Fruit fly (Drosophila melanogaster) whole organism, embryonic: Measurements from ENCODE around the gene CG1801.

Experiments
- B-H1 ChIP-seq: fragments of 200-800 bp; sonication (Bioruptor generic); IDR thresholded peaks from 3 replicates; pipeline ENCODE4 v1.3.6; 2022; ENCODE audit warnings: missing biosample characterization, missing genetic modification characterization
- CG11696 ChIP-seq: fragments of 200-800 bp; sonication (Bioruptor generic); IDR thresholded peaks from 2 replicates; pipeline ENCODE4 v1.3.6; 2022; ENCODE audit warnings: missing biosample characterization, missing genetic modification characterization
- CG12071 ChIP-seq: fragments of 200-800 bp; sonication (Bioruptor generic); optimal IDR thresholded peaks from 3 replicates; lab custom pipeline; 2018; ENCODE audit warnings: missing biosample characterization, mild to moderate bottlenecking, missing genetic modification characterization
- CG13296 ChIP-seq: fragments of 200-800 bp; sonication (Bioruptor generic); optimal IDR thresholded peaks from 3 replicates; lab custom pipeline; 2018; ENCODE audit warnings: missing biosample characterization, mild to moderate bottlenecking, missing genetic modification characterization
- CG15696 ChIP-seq: fragments of 200-800 bp; sonication (Bioruptor generic); optimal IDR thresholded peaks from 2 replicates; lab custom pipeline; 2019; ENCODE audit warnings: missing biosample characterization, mild to moderate bottlenecking, missing genetic modification characterization, moderate library complexity
- CG16815 ChIP-seq: fragments of 200-800 bp; sonication (Bioruptor generic); optimal IDR thresholded peaks from 3 replicates; lab custom pipeline; 2017; ENCODE audit warnings: missing biosample characterization, mild to moderate bottlenecking, missing genetic modification characterization
- CG17385 ChIP-seq: fragments of 200-800 bp; sonication (Bioruptor generic); optimal IDR thresholded peaks from 3 replicates; lab custom pipeline; 2018; ENCODE audit warnings: missing biosample characterization, mild to moderate bottlenecking, missing genetic modification characterization
- CG2202 ChIP-seq: fragments of 200-800 bp; sonication (Bioruptor generic); optimal IDR thresholded peaks from 2 replicates; lab custom pipeline; 2018; ENCODE audit warnings: missing biosample characterization, mild to moderate bottlenecking, missing genetic modification characterization
- CG2875 ChIP-seq: fragments of 200-800 bp; sonication (Bioruptor generic); optimal IDR thresholded peaks from 2 replicates; lab custom pipeline; 2017; ENCODE audit warnings: missing biosample characterization, mild to moderate bottlenecking, missing genetic modification characterization, missing genetic modification reagents
- CG32772 ChIP-seq: fragments of 200-800 bp; sonication (Bioruptor generic); IDR thresholded peaks from 2 replicates; pipeline ENCODE4 v1.3.6; 2022; ENCODE audit warnings: missing biosample characterization, missing genetic modification characterization
- CG4328 ChIP-seq: fragments of 200-800 bp; sonication (Bioruptor generic); optimal IDR thresholded peaks from 3 replicates; lab custom pipeline; 2017; ENCODE audit warnings: missing biosample characterization, missing genetic modification reagents, missing genetic modification characterization
- CG4707 ChIP-seq: fragments of 200-800 bp; sonication (Bioruptor generic); optimal IDR thresholded peaks from 2 replicates; lab custom pipeline; 2018; ENCODE audit warnings: missing biosample characterization, mild to moderate bottlenecking, missing genetic modification characterization, moderate library complexity
- CG6654 ChIP-seq: fragments of 200-800 bp; sonication (Bioruptor generic); optimal IDR thresholded peaks from 2 replicates; lab custom pipeline; 2017; ENCODE audit warnings: missing biosample characterization, mild to moderate bottlenecking, missing genetic modification characterization
- CG9727 ChIP-seq: fragments of 200-800 bp; sonication (Bioruptor generic); optimal IDR thresholded peaks from 3 replicates; lab custom pipeline; 2017; ENCODE audit warnings: missing biosample characterization, mild to moderate bottlenecking, missing genetic modification characterization
- CG9797 ChIP-seq: fragments of 200-800 bp; sonication (Bioruptor generic); optimal IDR thresholded peaks from 3 replicates; lab custom pipeline; 2018; ENCODE audit warnings: missing biosample characterization, mild to moderate bottlenecking, missing genetic modification characterization
- Doc3 ChIP-seq: fragments of 200-800 bp; sonication (Bioruptor generic); IDR thresholded peaks from 3 replicates; pipeline ENCODE4 v1.3.6; 2022; ENCODE audit warnings: missing biosample characterization, missing genetic modification characterization; ENCODE audit not compliant: partially characterized antibody
- Dref ChIP-seq: fragments of 200-800 bp; sonication (Bioruptor generic); IDR thresholded peaks from 2 replicates; pipeline ENCODE4 v1.3.6; 2022; ENCODE audit warnings: missing biosample characterization, missing genetic modification characterization
- GATAe ChIP-seq: fragments of 200-800 bp; sonication (Bioruptor generic); conservative IDR thresholded peaks from 2 replicates; pipeline ENCODE4 v1.3.6; 2022; ENCODE audit warnings: missing biosample characterization, missing genetic modification characterization
- H2.0 ChIP-seq: fragments of 200-800 bp; sonication (Bioruptor generic); IDR thresholded peaks from 2 replicates; pipeline ENCODE4 v1.3.6; 2022; ENCODE audit warnings: missing biosample characterization, missing genetic modification characterization
- Hey ChIP-seq: fragments of 200-800 bp; sonication (Bioruptor generic); optimal IDR thresholded peaks from 3 replicates; lab custom pipeline; 2018; ENCODE audit warnings: missing biosample characterization, mild to moderate bottlenecking, missing genetic modification characterization
- Med ChIP-seq: fragments of 200-800 bp; sonication (Bioruptor generic); peaks from one replicate; lab custom pipeline; 2016; ENCODE audit warnings: missing biosample characterization, missing genetic modification characterization, mild to moderate bottlenecking, inconsistent platforms, moderate library complexity
- Mrtf ChIP-seq: fragments of 200-800 bp; sonication (Bioruptor generic); IDR thresholded peaks from 3 replicates; pipeline ENCODE4 v1.3.6; 2022; ENCODE audit warnings: missing biosample characterization, missing genetic modification characterization
- NFAT ChIP-seq: fragments of 200-800 bp; sonication (Bioruptor generic); IDR thresholded peaks from 2 replicates; pipeline ENCODE4 v1.3.6; 2022; ENCODE audit warnings: missing biosample characterization, missing genetic modification characterization
- Neu2 ChIP-seq: fragments of 200-800 bp; sonication (Bioruptor generic); optimal IDR thresholded peaks from 3 replicates; lab custom pipeline; 2016; ENCODE audit warnings: missing biosample characterization, missing genetic modification characterization, borderline replicate concordance
- Nf-YA ChIP-seq: fragments of 200-800 bp; sonication (Bioruptor generic); IDR thresholded peaks from 2 replicates; pipeline ENCODE4 v1.3.6; 2022; ENCODE audit warnings: missing biosample characterization, missing genetic modification characterization
- Nf-YB ChIP-seq: fragments of 200-800 bp; sonication (Bioruptor generic); optimal IDR thresholded peaks from 3 replicates; lab custom pipeline; 2019; ENCODE audit warnings: missing biosample characterization, mild to moderate bottlenecking, missing genetic modification characterization, moderate library complexity
- Sin3A ChIP-seq: fragments of >200 bp; optimal IDR thresholded peaks from 2 replicates; lab custom pipeline; 2018
- Xbp1 ChIP-seq: fragments of 200-800 bp; sonication (Bioruptor generic); optimal IDR thresholded peaks from 3 replicates; lab custom pipeline; 2016; ENCODE audit warnings: missing biosample characterization, mild to moderate bottlenecking, missing genetic modification characterization
- YL-1 ChIP-seq: fragments of 200-800 bp; sonication (Bioruptor generic); optimal IDR thresholded peaks from 3 replicates; lab custom pipeline; 2017; ENCODE audit warnings: missing biosample characterization, mild to moderate bottlenecking, missing genetic modification characterization
- bowl ChIP-seq: fragments of 200-800 bp; sonication (Bioruptor generic); IDR thresholded peaks from 2 replicates; pipeline ENCODE4 v1.3.6; 2022; ENCODE audit warnings: missing biosample characterization, missing genetic modification characterization
- cad ChIP-seq: fragments of >200 bp; optimal IDR thresholded peaks from 2 replicates; lab custom pipeline; 2017; ENCODE audit warnings: missing biosample characterization, missing genetic modification characterization
- cas ChIP-seq: fragments of 200-800 bp; sonication (Bioruptor generic); IDR thresholded peaks from 2 replicates; pipeline ENCODE4 v1.3.6; 2022; ENCODE audit warnings: missing biosample characterization, missing genetic modification characterization
- crp ChIP-seq, 2 experiments: fragments of 200-800 bp; sonication (Bioruptor generic); optimal IDR thresholded peaks; 2 replicates in 1 of 2; 3 replicates in 1 of 2; lab custom pipeline; 2017; ENCODE audit warnings: missing biosample characterization in 2 of 2, missing genetic modification characterization in 2 of 2, mild to moderate bottlenecking in 1 of 2, moderate library complexity in 1 of 2
- dpn ChIP-seq, 2 experiments: fragments of 200-800 bp; sonication (Bioruptor generic); optimal IDR thresholded peaks; 3 replicates each; lab custom pipeline; 2016; ENCODE audit warnings: missing biosample characterization in 2 of 2, missing genetic modification characterization in 2 of 2
- jigr1 ChIP-seq: fragments of 200-800 bp; sonication (Bioruptor generic); IDR thresholded peaks from 3 replicates; pipeline ENCODE4 v1.3.6; 2022; ENCODE audit warnings: missing biosample characterization, missing genetic modification characterization
- jing ChIP-seq: fragments of 200-800 bp; sonication (Bioruptor generic); optimal IDR thresholded peaks from 2 replicates; lab custom pipeline; 2018; ENCODE audit warnings: missing biosample characterization, mild to moderate bottlenecking, missing genetic modification characterization
- lab ChIP-seq: fragments of 200-800 bp; sonication (Bioruptor generic); optimal IDR thresholded peaks from 3 replicates; lab custom pipeline; 2017; ENCODE audit warnings: missing biosample characterization, missing genetic modification characterization, mild to moderate bottlenecking, moderate library complexity, missing genetic modification reagents
- lilli ChIP-seq: fragments of 200-800 bp; sonication (Bioruptor generic); optimal IDR thresholded peaks from 3 replicates; lab custom pipeline; 2016; ENCODE audit warnings: missing biosample characterization, missing genetic modification characterization
- mam ChIP-seq: fragments of 200-800 bp; sonication (Bioruptor generic); optimal IDR thresholded peaks from 3 replicates; lab custom pipeline; 2016; ENCODE audit warnings: missing biosample characterization, missing genetic modification characterization
- nerfin-2 ChIP-seq: fragments of 200-800 bp; sonication (Bioruptor generic); IDR thresholded peaks from 2 replicates; pipeline ENCODE4 v1.3.6; 2022; ENCODE audit warnings: missing biosample characterization, missing genetic modification characterization; ENCODE audit not compliant: partially characterized antibody
- nom ChIP-seq: fragments of 200-800 bp; sonication (Bioruptor generic); optimal IDR thresholded peaks from 2 replicates; lab custom pipeline; 2017; ENCODE audit warnings: missing biosample characterization, missing genetic modification characterization, mild to moderate bottlenecking, moderate library complexity, missing genetic modification reagents
- odd ChIP-seq: fragments of 200-800 bp; sonication (Bioruptor generic); optimal IDR thresholded peaks from 2 replicates; lab custom pipeline; 2017; ENCODE audit warnings: missing biosample characterization, mild to moderate bottlenecking, missing genetic modification characterization
- prd ChIP-seq, 3 experiments: fragments of >200 bp in 2 of 3; fragments of 200-800 bp in 1 of 3; sonication (Bioruptor generic) in 1 of 3; optimal IDR thresholded peaks in 2 of 3; IDR thresholded peaks in 1 of 3; 2 replicates in 2 of 3; 3 replicates in 1 of 3; pipeline versions ENCODE4 v1.3.6 to Lab custom; 2017 to 2022; ENCODE audit warnings: missing biosample characterization in 1 of 3, missing genetic modification characterization in 1 of 3
- rib ChIP-seq: fragments of 200-800 bp; sonication (Bioruptor generic); IDR thresholded peaks from 2 replicates; pipeline ENCODE4 v1.3.6; 2022; ENCODE audit warnings: missing biosample characterization, missing genetic modification characterization
- ro ChIP-seq: fragments of 200-800 bp; sonication (Bioruptor generic); IDR thresholded peaks from 2 replicates; pipeline ENCODE4 v1.3.6; 2022; ENCODE audit warnings: missing biosample characterization, missing genetic modification characterization
- row ChIP-seq: fragments of 200-800 bp; sonication (Bioruptor generic); IDR thresholded peaks from 3 replicates; pipeline ENCODE4 v1.3.6; 2022; ENCODE audit warnings: missing biosample characterization, missing genetic modification characterization
- sc ChIP-seq, 3 experiments: fragments of >200 bp in 2 of 3; fragments of 200-800 bp in 1 of 3; sonication (Bioruptor generic) in 1 of 3; optimal IDR thresholded peaks; 2 replicates in 2 of 3; 3 replicates in 1 of 3; lab custom pipeline; 2017; ENCODE audit warnings: mild to moderate bottlenecking in 1 of 3, missing biosample characterization in 1 of 3, missing genetic modification characterization in 1 of 3, missing genetic modification reagents in 1 of 3
- zfh1 ChIP-seq: fragments of 200-800 bp; sonication (Bioruptor generic); IDR thresholded peaks from 3 replicates; pipeline ENCODE4 v1.3.6; 2022; ENCODE audit warnings: missing biosample characterization, missing genetic modification characterization

CG1801 gene

dm6 chrX:21366311-21366990 is 49.1 kb upstream of the CG1801 start (continued):
- TF ChIP-seq lilli (peak; percentile 83), bowl (GFP tag; lab: Robert Waterston, UW) (peak; percentile 54; the same call in 1 of the 2 replicates), CG32772 (GFP tag; lab: Robert Waterston, UW) (peak; percentile 87), prd (optimal IDR thresholded peaks at IDR 0.05; lab: Kevin White, UChicago) (no peak), prd (GFP tag; IDR thresholded peaks at IDR 0.05; lab: Robert Waterston, UW) (peak; percentile 90), rib (GFP tag; lab: Robert Waterston, UW) (peak; percentile 75), Neu2 (GFP tag; lab: Kevin White, UChicago) (no peak), dpn (GFP tag; optimal IDR thresholded peaks at IDR 0.05; lab: Kevin White, UChicago) (peak; percentile 45 to 90), Dref (GFP tag; lab: Robert Waterston, UW) (no peak), crp (GFP tag; optimal IDR thresholded peaks at IDR 0.05; lab: Kevin White, UChicago) (peak in 1 of 2 experiments; percentile 57), nom (peak; percentile 55), B-H1 (GFP tag; lab: Robert Waterston, UW) (peak; percentile 83), Mrtf (peak; percentile 74), Xbp1 (peak; percentile 85), CG6654 (GFP tag; lab: Kevin White, UChicago) (peak; percentile 80), jigr1 (peak; percentile 76; the same call in 2 of the 3 replicates), nerfin-2 (GFP tag; lab: Robert Waterston, UW) (no peak), Doc3 (no peak), CG2875 (GFP tag; lab: Kevin White, UChicago) (peak; percentile 81), Nf-YB (peak; percentile 80), CG15696 (tag; lab: Kevin White, UChicago) (peak; percentile 83), cad (GFP tag; lab: Kevin White, UChicago) (no peak), CG11696 (0 out of 2 replicates have a peak, but pooled peaks have one; percentile 32), Sin3A (lab: Kevin White, UChicago) (no peak), YL-1 (GFP tag; lab: Kevin White, UChicago) (peak; percentile 63), cas (GFP tag; lab: Robert Waterston, UW) (peak; percentile 50; the same call in 1 of the 2 replicates), sc (optimal IDR thresholded peaks at IDR 0.05; lab: Kevin White, UChicago) (no peak), sc (GFP tag; optimal IDR thresholded peaks at IDR 0.05; lab: Kevin White, UChicago) (peak; percentile 84), Med (peak; percentile 91), Hey (tag; lab: Kevin White, UChicago) (no peak), mam (GFP tag; lab: Kevin White, UChicago) (peak; percentile 53), odd (GFP tag; lab: Kevin White, UChicago) (peak; percentile 89), CG13296 (GFP tag; lab: Kevin White, UChicago) (peak; percentile 96), CG17385 (GFP tag; lab: Kevin White, UChicago) (peak; percentile 90), CG4328 (GFP tag; lab: Kevin White, UChicago) (peak; percentile 92), H2.0 (peak; percentile 77), zfh1 (GFP tag; lab: Robert Waterston, UW) (peak; percentile 81), jing (peak; percentile 73), CG9727 (GFP tag; lab: Kevin White, UChicago) (peak; percentile 92), GATAe (GFP tag; lab: Robert Waterston, UW) (peak; percentile 57; the same call in 1 of the 2 replicates), lab (GFP tag; lab: Kevin White, UChicago) (peak; percentile 97), Nf-YA (GFP tag; lab: Robert Waterston, UW) (peak; percentile 56), CG9797 (GFP tag; lab: Kevin White, UChicago) (peak; percentile 6), CG2202 (peak; percentile 78), NFAT (peak; percentile 68), row (GFP tag; lab: Robert Waterston, UW) (peak; percentile 97), CG12071 (GFP tag; lab: Kevin White, UChicago) (peak; percentile 77), CG4707 (GFP tag; lab: Kevin White, UChicago) (peak; percentile 72), CG16815 (peak; percentile 87), ro (GFP tag; lab: Robert Waterston, UW) (no peak; the same call in 1 of the 2 replicates)
